Worm (Caenorhabditis elegans): ENCODE data around the gene T05C12.1.

The T05C12.1 gene

ce11 chrII:8173449-8173848 is at the start of gene T05C12.1, which contains the start of gene decr-1.3:
Gene T05C12.1, plus strand, starts transcription at chrII:8173680.
Gene decr-1.3, minus strand, starts transcription at chrII:8173549.
- TF ChIP-seq skn-1 (tag; optimal IDR thresholded peaks at IDR 0.05) (no peak), nhr-23 (tag; optimal IDR thresholded peaks at IDR 0.05) (no peak), jun-1 (tag; optimal IDR thresholded peaks at IDR 0.05) (no peak), nhr-237 (tag; optimal IDR thresholded peaks at IDR 0.05) (no peak), aly-2 (tag; optimal IDR thresholded peaks at IDR 0.05) (no peak), fkh-10 (GFP tag; optimal IDR thresholded peaks at IDR 0.05) (no peak), nhr-11 (tag; optimal IDR thresholded peaks at IDR 0.05) (no peak), ceh-9 (tag; optimal IDR thresholded peaks at IDR 0.05) (no peak), ztf-11 (tag; optimal IDR thresholded peaks at IDR 0.05) (no peak), R02D3.7 (tag; optimal IDR thresholded peaks at IDR 0.05) (no peak), lin-15B (tag; optimal IDR thresholded peaks at IDR 0.05) (no peak), lsy-12 (tag; optimal IDR thresholded peaks at IDR 0.05) (no peak), nhr-76 (tag; optimal IDR thresholded peaks at IDR 0.05) (no peak), nhr-43 (tag; optimal IDR thresholded peaks at IDR 0.05; ENCODE audit: poor library complexity, severe bottlenecking) (no peak), ceh-82 (tag; optimal IDR thresholded peaks at IDR 0.05) (no peak)

ce11 chrII:8124867-8125266 is 48.6 kb upstream of the T05C12.1 start, which contains the start of gene ire-1:
Gene ire-1, minus strand, starts transcription at chrII:8124910.
- TF ChIP-seq lsy-12 (tag; optimal IDR thresholded peaks at IDR 0.05) = peak; percentile 1
- TF ChIP-seq nhr-25 (tag; optimal IDR thresholded peaks at IDR 0.05) = peak; percentile 29
- TF ChIP-seq unc-62 (GFP tag; optimal IDR thresholded peaks at IDR 0.05) = no peak
- TF ChIP-seq ceh-9 (tag; optimal IDR thresholded peaks at IDR 0.05) = no peak
- peak; percentile 59 for TF ChIP-seq nhr-23 (tag; optimal IDR thresholded peaks at IDR 0.05)
- no peak for TF ChIP-seq nhr-28 (tag; optimal IDR thresholded peaks at IDR 0.05)
- TF ChIP-seq fkh-2 (tag; optimal IDR thresholded peaks at IDR 0.05) = no peak
- TF ChIP-seq aly-2 (tag; optimal IDR thresholded peaks at IDR 0.05) = no peak
- TF ChIP-seq egl-5 (tag; optimal IDR thresholded peaks at IDR 0.05) = peak; percentile 8
- no peak for TF ChIP-seq nhr-77 (tag; optimal IDR thresholded peaks at IDR 0.05)
- TF ChIP-seq R02D3.7 (tag; optimal IDR thresholded peaks at IDR 0.05) = no peak
- TF ChIP-seq tbx-2 (tag; optimal IDR thresholded peaks at IDR 0.05) = no peak
- peak; percentile 21 for TF ChIP-seq lin-39 (tag; optimal IDR thresholded peaks at IDR 0.05)
- no peak for TF ChIP-seq mml-1 (tag; optimal IDR thresholded peaks at IDR 0.05)
- TF ChIP-seq elt-3 (tag; optimal IDR thresholded peaks at IDR 0.05) = no peak
- TF ChIP-seq nfya-1 (tag; optimal IDR thresholded peaks at IDR 0.05; ENCODE audit: insufficient read depth) = peak; percentile 96
- TF ChIP-seq pha-4 (tag; optimal IDR thresholded peaks at IDR 0.05) = peak; percentile 93
- TF ChIP-seq elt-1 (tag; optimal IDR thresholded peaks at IDR 0.05) = no peak
- no peak for TF ChIP-seq nhr-237 (tag; optimal IDR thresholded peaks at IDR 0.05)
- no peak for TF ChIP-seq zag-1 (tag; optimal IDR thresholded peaks at IDR 0.05)
- no peak for TF ChIP-seq nhr-12 (tag; optimal IDR thresholded peaks at IDR 0.05)
- no peak for TF ChIP-seq unc-39 (tag; optimal IDR thresholded peaks at IDR 0.05)
- TF ChIP-seq pqm-1 (tag; optimal IDR thresholded peaks at IDR 0.05) = peak; percentile 31
- no peak for TF ChIP-seq fkh-10 (GFP tag; optimal IDR thresholded peaks at IDR 0.05)
- no peak for TF ChIP-seq nhr-76 (tag; optimal IDR thresholded peaks at IDR 0.05)
- no peak for TF ChIP-seq sea-2 (GFP tag; optimal IDR thresholded peaks at IDR 0.05)
- TF ChIP-seq fos-1 (tag; optimal IDR thresholded peaks at IDR 0.05) = no peak
- no peak for TF ChIP-seq mdl-1 (tag; optimal IDR thresholded peaks at IDR 0.05)
- peak; percentile 42 for TF ChIP-seq skn-1 (tag; optimal IDR thresholded peaks at IDR 0.05)
- peak; percentile 60 for TF ChIP-seq snpc-4 (tag; optimal IDR thresholded peaks at IDR 0.05)
- no peak for TF ChIP-seq nhr-11 (tag; optimal IDR thresholded peaks at IDR 0.05)
- no peak for TF ChIP-seq jun-1 (tag; optimal IDR thresholded peaks at IDR 0.05)
- peak; percentile 48 for TF ChIP-seq elt-2 (tag; optimal IDR thresholded peaks at IDR 0.05)
- TF ChIP-seq ZK546.5 (tag; optimal IDR thresholded peaks at IDR 0.05) = no peak
- no peak for TF ChIP-seq eor-1 (tag; optimal IDR thresholded peaks at IDR 0.05)
- peak; percentile 71 for TF ChIP-seq lin-15B (tag; optimal IDR thresholded peaks at IDR 0.05)
- no peak for TF ChIP-seq ztf-4 (tag; optimal IDR thresholded peaks at IDR 0.05)
- TF ChIP-seq ceh-16 (tag; optimal IDR thresholded peaks at IDR 0.05) = no peak
- peak; percentile 68 for TF ChIP-seq hmg-11 (tag; optimal IDR thresholded peaks at IDR 0.05)
- no peak for TF ChIP-seq ceh-82 (tag; optimal IDR thresholded peaks at IDR 0.05)
- no peak for TF ChIP-seq daf-12 (tag; optimal IDR thresholded peaks at IDR 0.05)
- peak; percentile 54 for TF ChIP-seq ama-1 (optimal IDR thresholded peaks at IDR 0.05)
- no peak for TF ChIP-seq nhr-67 (tag; optimal IDR thresholded peaks at IDR 0.05)
- peak; percentile 46 for TF ChIP-seq nhr-43 (tag; optimal IDR thresholded peaks at IDR 0.05; ENCODE audit: poor library complexity, severe bottlenecking)
- TF ChIP-seq egl-27 (tag; optimal IDR thresholded peaks at IDR 0.05) = no peak
- TF ChIP-seq ztf-11 (tag; optimal IDR thresholded peaks at IDR 0.05) = no peak
- TF ChIP-seq ceh-28 (tag; optimal IDR thresholded peaks at IDR 0.05) = no peak

Data from whole organism, L3 larva.